Fruit fly (Drosophila melanogaster): Measurements from ENCODE around the gene CG8840.

DNA sequence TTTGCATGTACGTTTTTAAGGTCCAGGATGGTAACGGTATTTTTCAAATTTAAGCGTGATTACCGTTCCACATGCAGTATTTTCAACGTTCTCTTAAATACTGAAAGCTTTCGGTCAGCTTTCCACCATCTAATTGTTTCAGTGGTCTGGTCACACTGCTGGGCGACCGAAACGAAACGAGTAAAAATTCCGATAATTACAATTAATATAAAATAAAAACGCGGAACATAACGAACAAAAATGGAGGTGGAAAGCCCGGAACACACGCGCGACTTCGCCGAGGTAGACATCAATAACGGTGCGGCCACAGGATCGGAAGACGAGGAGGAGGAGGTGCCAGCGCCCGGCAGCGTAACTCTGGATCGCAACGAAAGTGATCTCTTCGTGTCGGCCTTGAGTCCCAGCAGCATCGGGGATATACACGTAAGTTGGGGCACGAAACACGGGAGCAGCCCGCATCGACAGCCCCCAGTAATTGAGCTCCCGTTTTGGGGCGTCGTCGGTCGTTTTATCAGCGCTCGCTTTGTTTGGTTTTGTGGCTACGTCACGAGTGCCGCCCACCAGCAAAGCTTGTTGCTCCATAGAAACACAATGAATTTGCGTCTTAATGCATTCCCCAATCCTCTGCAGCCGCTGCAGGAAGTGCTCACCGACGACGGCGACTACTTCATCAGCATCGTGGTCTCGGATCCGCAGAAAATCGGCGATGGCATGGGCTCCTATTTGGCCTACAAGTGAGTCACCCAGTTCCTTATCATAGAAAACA is 39.4 kb downstream of the CG8840 start, which contains the start of gene Snx1:
- peak; percentile 35 for TF ChIP-seq Abd-B (GFP tag; optimal IDR thresholded peaks at IDR 0.05)
- TF ChIP-seq ems (GFP tag; optimal IDR thresholded peaks at IDR 0.05): no peak
- TF ChIP-seq CG4854 (GFP tag; optimal IDR thresholded peaks at IDR 0.05): no peak
- no peak for TF ChIP-seq CG8388 (GFP tag; optimal IDR thresholded peaks at IDR 0.05)
- TF ChIP-seq her (GFP tag; optimal IDR thresholded peaks at IDR 0.05): no peak
- no peak for TF ChIP-seq Trl (optimal IDR thresholded peaks at IDR 0.05)
- TF ChIP-seq Trl (GFP tag; optimal IDR thresholded peaks at IDR 0.05): no peak
- TF ChIP-seq CG6765 (GFP tag; optimal IDR thresholded peaks at IDR 0.05): no peak

Measured in whole organism, embryonic.